Worm (Caenorhabditis elegans) whole organism, early embryonic: Measurements from ENCODE around the gene C49C3.8.
"Not testable (repeated sequence)": the region's sequence is repeated elsewhere in the genome, so short reads cannot be mapped to it uniquely, and the experiment has no call there.

Source experiments
- B0310.2 ChIP-seq: sonication (generic microtip); optimal IDR thresholded peaks from 2 replicates; lab custom pipeline; 2016; ENCODE audit warnings: mild to moderate bottlenecking, missing genetic modification characterization, missing compliant biosample characterization
- F13C5.2 ChIP-seq: sonication (generic microtip); optimal IDR thresholded peaks from 2 replicates; lab custom pipeline; 2017; ENCODE audit warnings: mild to moderate bottlenecking, missing genetic modification characterization, inconsistent platforms, missing compliant biosample characterization
- aly-1 ChIP-seq: sonication (generic microtip); optimal IDR thresholded peaks from 2 replicates; lab custom pipeline; 2016; ENCODE audit warnings: missing genetic modification characterization, missing compliant biosample characterization
- ama-1 ChIP-seq: fragments of 150-350 bp; optimal IDR thresholded peaks from 2 replicates; lab custom pipeline; 2014
- ceh-13 ChIP-seq: fragments of 200-800 bp; sonication (Bioruptor generic); optimal IDR thresholded peaks from 2 replicates; lab custom pipeline; 2018; ENCODE audit warnings: mild to moderate bottlenecking, missing genetic modification characterization, missing compliant biosample characterization
- ceh-36 ChIP-seq: sonication (generic microtip); optimal IDR thresholded peaks from 2 replicates; lab custom pipeline; 2016; ENCODE audit warnings: missing genetic modification characterization, inconsistent platforms, missing compliant biosample characterization
- ets-7 ChIP-seq: sonication (generic microtip); optimal IDR thresholded peaks from 2 replicates; lab custom pipeline; 2016; ENCODE audit warnings: missing genotype, missing genetic modification characterization, missing compliant biosample characterization
- flt-1 ChIP-seq: fragments of 200-800 bp; sonication (Bioruptor generic); IDR thresholded peaks from 2 replicates; pipeline ENCODE4 v1.3.6; 2022; ENCODE audit warnings: missing genetic modification characterization, missing compliant biosample characterization
- hmbx-1 ChIP-seq: sonication (generic microtip); optimal IDR thresholded peaks from 2 replicates; lab custom pipeline; 2016; ENCODE audit warnings: mild to moderate bottlenecking, missing genetic modification characterization, missing compliant biosample characterization
- hmg-4 ChIP-seq: fragments of 200-800 bp; sonication (Bioruptor generic); optimal IDR thresholded peaks from 2 replicates; lab custom pipeline; 2018; ENCODE audit warnings: mild to moderate bottlenecking, missing genetic modification characterization, missing compliant biosample characterization
- hnd-1 ChIP-seq: sonication (generic microtip); optimal IDR thresholded peaks from 2 replicates; lab custom pipeline; 2016; ENCODE audit warnings: missing genetic modification characterization, missing compliant biosample characterization
- pes-1 ChIP-seq: fragments of 200-800 bp; sonication (Bioruptor generic); IDR thresholded peaks from 2 replicates; pipeline ENCODE4 v1.3.6; 2022; ENCODE audit warnings: missing genetic modification reagents, missing genetic modification characterization, missing compliant biosample characterization
- scrt-1 ChIP-seq: fragments of 200-800 bp; sonication (Bioruptor generic); IDR thresholded peaks from 2 replicates; pipeline ENCODE4 v1.3.6; 2022; ENCODE audit warnings: missing genetic modification characterization, missing compliant biosample characterization
- sea-1 ChIP-seq: fragments of 200-800 bp; sonication (Bioruptor generic); conservative IDR thresholded peaks from 2 replicates; pipeline ENCODE4 v1.3.6; 2022; ENCODE audit warnings: missing genetic modification characterization, missing compliant biosample characterization
- tbx-11 ChIP-seq: fragments of 200-800 bp; sonication (Bioruptor generic); IDR thresholded peaks from 2 replicates; pipeline ENCODE4 v1.3.6; 2022; ENCODE audit warnings: missing genetic modification characterization, missing compliant biosample characterization
- tbx-37 ChIP-seq: fragments of 200-800 bp; sonication (Bioruptor generic); conservative IDR thresholded peaks from 2 replicates; pipeline ENCODE4 v1.3.6; 2022; ENCODE audit warnings: missing genetic modification reagents, missing genetic modification characterization, missing compliant biosample characterization
- tra-4 ChIP-seq: sonication (generic microtip); optimal IDR thresholded peaks from 2 replicates; lab custom pipeline; 2017; ENCODE audit warnings: missing genetic modification characterization, missing compliant biosample characterization

The C49C3.8 gene

ce11 chrIV:17293679-17294078 is 41.3 kb upstream of the C49C3.8 start:
- no peak for TF ChIP-seq hnd-1 (tag; lab: Kevin White, UChicago)
- no peak for TF ChIP-seq tbx-11
- no peak for TF ChIP-seq ceh-13 (GFP tag; lab: Kevin White, UChicago)
- no peak for TF ChIP-seq scrt-1 (GFP tag; lab: Robert Waterston, UW)
- no peak for TF ChIP-seq sea-1 (GFP tag; lab: Robert Waterston, UW)
- no peak for TF ChIP-seq tbx-37
- TF ChIP-seq ets-7 (tag; lab: Kevin White, UChicago): no peak
- no peak for TF ChIP-seq ceh-36
- no peak for TF ChIP-seq flt-1
- no peak for TF ChIP-seq hmg-4 (GFP tag; lab: Kevin White, UChicago)
- TF ChIP-seq ama-1 (lab: Kevin White, UChicago): no peak
- TF ChIP-seq pes-1 (GFP tag; lab: Robert Waterston, UW): no peak

ce11 chrIV:17294489-17294888 is 40.5 kb upstream of the C49C3.8 start, which contains the start of gene T28F3.5:
Gene T28F3.5 (plus strand): TSS chrIV:17294789.
- TF ChIP-seq hmbx-1 (no peak), hmg-4 (GFP tag; lab: Kevin White, UChicago) (no peak), flt-1 (no peak), hnd-1 (tag; lab: Kevin White, UChicago) (no peak), scrt-1 (GFP tag; lab: Robert Waterston, UW) (no peak), ets-7 (tag; lab: Kevin White, UChicago) (no peak), ceh-13 (GFP tag; lab: Kevin White, UChicago) (no peak), tbx-11 (no peak)

- TF ChIP-seq tbx-37 (no peak), F13C5.2 (tag; lab: Kevin White, UChicago) (no peak), ama-1 (lab: Kevin White, UChicago) (no peak), ceh-13 (GFP tag; lab: Kevin White, UChicago) (no peak), hnd-1 (tag; lab: Kevin White, UChicago) (no peak), ets-7 (tag; lab: Kevin White, UChicago) (no peak), tbx-11 (no peak), hmbx-1 (no peak), flt-1 (no peak), B0310.2 (no peak), aly-1 (tag; lab: Kevin White, UChicago) (no peak), hmg-4 (GFP tag; lab: Kevin White, UChicago) (no peak), scrt-1 (GFP tag; lab: Robert Waterston, UW) (no peak), tra-4 (tag; lab: Kevin White, UChicago) (no peak), sea-1 (GFP tag; lab: Robert Waterston, UW) (no peak)
Measured at ce11 chrIV:17301933-17302332, 33.1 kb upstream of the C49C3.8 start, which contains the start of gene ifta-2. Gene ifta-2 (minus strand): TSS chrIV:17302033.

- not testable (repeated sequence) for TF ChIP-seq scrt-1 (GFP tag; lab: Robert Waterston, UW); tbx-37; ceh-36
Measured at ce11 chrIV:17307223-17307622, 27.8 kb upstream of the C49C3.8 start, which contains the start of gene T28F3.8. Gene T28F3.8 (minus strand): TSS chrIV:17307323.

ce11 chrIV:17308211-17308610 is 26.8 kb upstream of the C49C3.8 start, which contains the start of gene T28F3.9:
Gene T28F3.9 (plus strand): TSS chrIV:17308511.
- TF ChIP-seq B0310.2 (no peak), tra-4 (tag; lab: Kevin White, UChicago) (no peak), pes-1 (GFP tag; lab: Robert Waterston, UW) (no peak), flt-1 (no peak), hnd-1 (tag; lab: Kevin White, UChicago) (no peak), sea-1 (GFP tag; lab: Robert Waterston, UW) (no peak), tbx-11 (no peak), ets-7 (tag; lab: Kevin White, UChicago) (no peak), scrt-1 (GFP tag; lab: Robert Waterston, UW) (no peak), ceh-36 (no peak), F13C5.2 (tag; lab: Kevin White, UChicago) (no peak), ceh-13 (GFP tag; lab: Kevin White, UChicago) (no peak), aly-1 (tag; lab: Kevin White, UChicago) (no peak), hmbx-1 (no peak), ama-1 (lab: Kevin White, UChicago) (no peak), tbx-37 (no peak), hmg-4 (GFP tag; lab: Kevin White, UChicago) (no peak)

- TF ChIP-seq ama-1 (lab: Kevin White, UChicago): no peak
- no peak for TF ChIP-seq hnd-1 (tag; lab: Kevin White, UChicago)
- TF ChIP-seq B0310.2: no peak
- TF ChIP-seq flt-1: no peak
- no peak for TF ChIP-seq hmbx-1
- no peak for TF ChIP-seq aly-1 (tag; lab: Kevin White, UChicago)
- TF ChIP-seq sea-1 (GFP tag; lab: Robert Waterston, UW): no peak
- no peak for TF ChIP-seq tbx-37
- TF ChIP-seq ceh-13 (GFP tag; lab: Kevin White, UChicago): no peak
- TF ChIP-seq tbx-11: no peak
Measured at ce11 chrIV:17311842-17312241, 23.2 kb upstream of the C49C3.8 start, which contains the start of gene snf-9. Gene snf-9 (plus strand): TSS chrIV:17312142.

- TF ChIP-seq scrt-1 (GFP tag; lab: Robert Waterston, UW) (no peak), sea-1 (GFP tag; lab: Robert Waterston, UW) (no peak), tbx-11 (no peak), tra-4 (tag; lab: Kevin White, UChicago) (no peak), pes-1 (GFP tag; lab: Robert Waterston, UW) (no peak), F13C5.2 (tag; lab: Kevin White, UChicago) (no peak), flt-1 (no peak), hnd-1 (tag; lab: Kevin White, UChicago) (no peak), ceh-36 (no peak), B0310.2 (no peak), hmg-4 (GFP tag; lab: Kevin White, UChicago) (no peak), aly-1 (tag; lab: Kevin White, UChicago) (no peak), ceh-13 (GFP tag; lab: Kevin White, UChicago) (no peak)
Measured at ce11 chrIV:17316398-17316797, 18.6 kb upstream of the C49C3.8 start, which contains the start of gene C49C3.20. Gene C49C3.20 (minus strand): TSS chrIV:17316498.
